Fruit fly (Drosophila melanogaster) whole organism, adult: ENCODE data around the gene vri.

Experiments
- CG11617 ChIP-seq: fragments of 200-800 bp; sonication (Bioruptor generic); optimal IDR thresholded peaks from 2 replicates; lab custom pipeline; 2017; ENCODE audit warnings: mild to moderate bottlenecking, missing biosample characterization, missing genetic modification reagents, missing genetic modification characterization
- CG12768 ChIP-seq: fragments of 200-800 bp; sonication (Bioruptor generic); optimal IDR thresholded peaks from 2 replicates; lab custom pipeline; 2017; ENCODE audit warnings: missing biosample characterization, missing genetic modification characterization, mild to moderate bottlenecking, moderate library complexity, missing genetic modification reagents
- CG14711 ChIP-seq: fragments of 200-800 bp; sonication (Bioruptor generic); optimal IDR thresholded peaks from 2 replicates; lab custom pipeline; 2018; ENCODE audit warnings: missing biosample characterization, mild to moderate bottlenecking, missing genetic modification characterization, moderate library complexity
- CG1620 ChIP-seq: fragments of 200-800 bp; sonication (Bioruptor generic); optimal IDR thresholded peaks from 2 replicates; lab custom pipeline; 2016; ENCODE audit warnings: missing biosample characterization, missing genetic modification characterization
- CG33017 ChIP-seq: fragments of 200-800 bp; sonication (Bioruptor generic); optimal IDR thresholded peaks from 2 replicates; lab custom pipeline; 2018; ENCODE audit warnings: missing biosample characterization, mild to moderate bottlenecking, missing genetic modification characterization, moderate library complexity
- CG5204 ChIP-seq: fragments of 200-800 bp; sonication (Bioruptor generic); optimal IDR thresholded peaks from 2 replicates; lab custom pipeline; 2016; ENCODE audit warnings: missing biosample characterization, missing genetic modification characterization
- CG7045 ChIP-seq: fragments of 200-800 bp; sonication (Bioruptor generic); optimal IDR thresholded peaks from 2 replicates; lab custom pipeline; 2017; ENCODE audit warnings: missing biosample characterization, mild to moderate bottlenecking, missing genetic modification characterization
- CG7101 ChIP-seq: fragments of 200-800 bp; sonication (Bioruptor generic); optimal IDR thresholded peaks from 2 replicates; lab custom pipeline; 2018; ENCODE audit warnings: missing biosample characterization, mild to moderate bottlenecking, missing genetic modification characterization, moderate library complexity
- Clk ChIP-seq: fragments of 200-800 bp; sonication (Bioruptor generic); optimal IDR thresholded peaks from 2 replicates; lab custom pipeline; 2017; ENCODE audit warnings: missing biosample characterization, missing genetic modification characterization
- Crg-1 ChIP-seq: fragments of 200-800 bp; sonication (Bioruptor generic); optimal IDR thresholded peaks from 2 replicates; lab custom pipeline; 2016; ENCODE audit warnings: missing biosample characterization, missing genetic modification characterization
- Hr96 ChIP-seq: fragments of 200-800 bp; sonication (Bioruptor generic); optimal IDR thresholded peaks from 2 replicates; lab custom pipeline; 2016; ENCODE audit warnings: missing biosample characterization, missing genetic modification characterization
- Mnt ChIP-seq: fragments of 200-800 bp; sonication (Bioruptor generic); optimal IDR thresholded peaks from 2 replicates; lab custom pipeline; 2016; ENCODE audit warnings: missing biosample characterization, mild to moderate bottlenecking, missing genetic modification characterization
- bab1 ChIP-seq: fragments of 200-800 bp; sonication (Bioruptor generic); optimal IDR thresholded peaks from 3 replicates; lab custom pipeline; 2019; ENCODE audit warnings: missing biosample characterization, mild to moderate bottlenecking, missing genetic modification characterization, moderate library complexity
- cic ChIP-seq: fragments of 200-800 bp; sonication (Bioruptor generic); optimal IDR thresholded peaks from 2 replicates; lab custom pipeline; 2017; ENCODE audit warnings: missing biosample characterization, mild to moderate bottlenecking, missing genetic modification characterization, moderate library complexity
- cnc ChIP-seq, 2 experiments: fragments of >200 bp; optimal IDR thresholded peaks; 2 replicates each; lab custom pipeline; 2017
- kay ChIP-seq: fragments of 200-800 bp; sonication (Bioruptor generic); peaks from one replicate; lab custom pipeline; 2016; ENCODE audit warnings: missing biosample characterization, missing genetic modification characterization, borderline replicate concordance
- ovo ChIP-seq: fragments of 200-800 bp; sonication (Bioruptor generic); optimal IDR thresholded peaks from 2 replicates; lab custom pipeline; 2016; ENCODE audit warnings: missing biosample characterization, missing genetic modification characterization
- pad ChIP-seq: fragments of 200-800 bp; sonication (Bioruptor generic); optimal IDR thresholded peaks from 3 replicates; lab custom pipeline; 2017; ENCODE audit warnings: missing biosample characterization, missing genetic modification characterization, mild to moderate bottlenecking, moderate library complexity, missing genetic modification reagents
- tj ChIP-seq: fragments of 200-800 bp; sonication (Bioruptor generic); optimal IDR thresholded peaks from 3 replicates; lab custom pipeline; 2017; ENCODE audit warnings: missing biosample characterization, mild to moderate bottlenecking, missing genetic modification characterization, moderate library complexity
- toe ChIP-seq: fragments of 200-800 bp; sonication (Bioruptor generic); optimal IDR thresholded peaks from 2 replicates; lab custom pipeline; 2016; ENCODE audit warnings: missing biosample characterization, missing genetic modification characterization

The vri gene

dm6 chr2L:5288721-5289120, at the start of gene vri:
TSS of gene vri (plus strand) at chr2L:5288944.
- no peak for TF ChIP-seq CG33017 (tag; lab: Kevin White, UChicago)
- no peak for TF ChIP-seq CG11617
- no peak for TF ChIP-seq CG12768 (GFP tag; lab: Kevin White, UChicago)
- no peak for TF ChIP-seq bab1
- no peak for TF ChIP-seq cnc (optimal IDR thresholded peaks at IDR 0.05; lab: Kevin White, UChicago)
- TF ChIP-seq Clk (GFP tag; lab: Kevin White, UChicago), result no peak
- no peak for TF ChIP-seq CG5204 (GFP tag; lab: Kevin White, UChicago)
- TF ChIP-seq CG14711, result no peak
- TF ChIP-seq CG7045 (GFP tag; lab: Kevin White, UChicago), result no peak
- no peak for TF ChIP-seq ovo (GFP tag; lab: Kevin White, UChicago)
- TF ChIP-seq pad (GFP tag; lab: Kevin White, UChicago), result no peak
- TF ChIP-seq toe (GFP tag; lab: Kevin White, UChicago), result no peak
- TF ChIP-seq Mnt (GFP tag; lab: Kevin White, UChicago), result no peak
- no peak for TF ChIP-seq tj (GFP tag; lab: Kevin White, UChicago)
- no peak for TF ChIP-seq CG7101
- no peak for TF ChIP-seq Crg-1
- TF ChIP-seq Hr96, result no peak
- TF ChIP-seq kay (GFP tag; lab: Kevin White, UChicago), result no peak

- TF ChIP-seq tj (GFP tag; lab: Kevin White, UChicago) (no peak), CG33017 (tag; lab: Kevin White, UChicago) (no peak), pad (GFP tag; lab: Kevin White, UChicago) (no peak), CG11617 (no peak), CG5204 (GFP tag; lab: Kevin White, UChicago) (no peak), Clk (GFP tag; lab: Kevin White, UChicago) (no peak), Hr96 (no peak), cic (GFP tag; lab: Kevin White, UChicago) (no peak), toe (GFP tag; lab: Kevin White, UChicago) (no peak), kay (GFP tag; lab: Kevin White, UChicago) (no peak), Crg-1 (no peak), bab1 (no peak), ovo (GFP tag; lab: Kevin White, UChicago) (no peak)
These were observed 49.1 kb upstream of the vri start for dm6 chr2L:5239433-5240278.

dm6 chr2L:5240520-5240919, 48.2 kb upstream of the vri start:
- TF ChIP-seq kay (GFP tag; lab: Kevin White, UChicago), result no peak
- TF ChIP-seq bab1, result peak; percentile 9

- TF ChIP-seq toe (GFP tag; lab: Kevin White, UChicago) (peak; percentile 4), cic (GFP tag; lab: Kevin White, UChicago) (peak; percentile 67), pad (GFP tag; lab: Kevin White, UChicago) (peak; percentile 10), tj (GFP tag; lab: Kevin White, UChicago) (peak; percentile 15), Mnt (GFP tag; lab: Kevin White, UChicago) (no peak), kay (GFP tag; lab: Kevin White, UChicago) (peak; percentile 53), Clk (GFP tag; lab: Kevin White, UChicago) (peak; percentile 16), bab1 (no peak), CG5204 (GFP tag; lab: Kevin White, UChicago) (peak; percentile 55), CG1620 (GFP tag; lab: Kevin White, UChicago) (no peak), CG33017 (tag; lab: Kevin White, UChicago) (peak; percentile 57), CG14711 (peak; percentile 52), Hr96 (peak; percentile 27), CG12768 (GFP tag; lab: Kevin White, UChicago) (peak; percentile 30), CG7101 (peak; percentile 70), CG11617 (peak; percentile 69), Crg-1 (peak; percentile 13), CG7045 (GFP tag; lab: Kevin White, UChicago) (peak; percentile 23), ovo (GFP tag; lab: Kevin White, UChicago) (peak; percentile 25), cnc (optimal IDR thresholded peaks at IDR 0.05; lab: Kevin White, UChicago) (no peak)
These were observed 46.4 kb upstream of the vri start for dm6 chr2L:5242194-5242914.

- TF ChIP-seq Hr96 (peak; percentile 43), CG12768 (GFP tag; lab: Kevin White, UChicago) (peak; percentile 60), CG1620 (GFP tag; lab: Kevin White, UChicago) (no peak), tj (GFP tag; lab: Kevin White, UChicago) (no peak), CG7045 (GFP tag; lab: Kevin White, UChicago) (peak; percentile 35), Clk (GFP tag; lab: Kevin White, UChicago) (peak; percentile 36), toe (GFP tag; lab: Kevin White, UChicago) (peak; percentile 43), cic (GFP tag; lab: Kevin White, UChicago) (peak; percentile 65), CG11617 (peak; percentile 53), CG7101 (peak; percentile 52), kay (GFP tag; lab: Kevin White, UChicago) (no peak), CG5204 (GFP tag; lab: Kevin White, UChicago) (peak; percentile 23), ovo (GFP tag; lab: Kevin White, UChicago) (no peak), CG33017 (tag; lab: Kevin White, UChicago) (peak; percentile 61), CG14711 (peak; percentile 13), bab1 (no peak), Mnt (GFP tag; lab: Kevin White, UChicago) (peak; percentile 39), Crg-1 (peak; percentile 41), cnc (optimal IDR thresholded peaks at IDR 0.05; lab: Kevin White, UChicago) (no peak), pad (GFP tag; lab: Kevin White, UChicago) (no peak)
These were observed 43.3 kb upstream of the vri start for dm6 chr2L:5245363-5245892.
